Worm (Caenorhabditis elegans) whole organism, L4/young adult: ENCODE results near the gene Y41C4A.32.

Experiments used
- W03F9.2 ChIP-seq: fragments of 150-350 bp; optimal IDR thresholded peaks from 2 replicates; lab custom pipeline; 2014; ENCODE audit warnings: missing biosample characterization, missing genetic modification characterization
- dao-5 ChIP-seq: sonication (generic microtip); optimal IDR thresholded peaks from 2 replicates; lab custom pipeline; 2016; ENCODE audit warnings: missing genotype, missing genetic modification characterization, moderate library complexity, missing compliant biosample characterization

- TF ChIP-seq dao-5 (tag; lab: Kevin White, UChicago) (no peak), W03F9.2 (no peak)
Measured at ce11 chrIII:11727010-11727409, 5.5 kb downstream of the Y41C4A.32 start.
